Worm (Caenorhabditis elegans): Measurements from ENCODE around the gene W05B10.6.

DNA sequence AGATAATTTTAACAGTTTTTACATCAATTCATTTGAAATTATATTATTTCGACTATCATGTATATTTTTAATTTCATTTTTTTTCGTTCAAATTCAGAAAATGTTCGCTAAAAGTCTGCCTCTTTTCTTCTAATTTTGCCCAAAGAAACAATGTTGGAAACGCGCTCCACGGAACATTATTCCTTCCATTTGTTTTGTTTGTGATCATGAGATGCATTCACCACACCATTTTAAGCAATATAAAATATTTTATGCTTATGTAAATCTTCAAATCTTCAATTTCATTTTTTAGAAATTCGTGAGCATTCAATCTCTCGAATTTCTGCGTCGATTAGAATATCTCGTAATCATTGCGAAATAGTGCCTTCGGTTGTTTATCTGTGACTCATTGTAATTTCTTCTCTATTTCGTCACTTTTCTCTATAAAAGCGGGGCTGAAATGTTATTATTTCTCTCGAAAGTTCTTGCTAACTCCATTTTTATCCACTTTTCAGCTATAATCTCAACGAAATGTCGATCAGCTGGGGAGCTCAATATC, 39.4 kb upstream of the W05B10.6 start, which contains the start of gene istr-1:
- TF ChIP-seq ama-1 (optimal IDR thresholded peaks at IDR 0.05) (no peak), flt-1 (GFP tag; IDR thresholded peaks at IDR 0.05) (no peak), hmg-4 (GFP tag; optimal IDR thresholded peaks at IDR 0.05) (no peak), scrt-1 (GFP tag; IDR thresholded peaks at IDR 0.05) (no peak)
